Fruit fly (Drosophila melanogaster) S2 (cell line): Measurements from ENCODE around the gene CG42637.
"Not testable (repeated sequence)": the region's sequence is repeated elsewhere in the genome, so short reads cannot be mapped to it uniquely, and the experiment has no call there.

Experiments
- CG8478 ChIP-seq: fragments of >200 bp; optimal IDR thresholded peaks from 2 replicates; lab custom pipeline; 2018
- CTCF ChIP-seq, 2 experiments: fragments of >200 bp; optimal IDR thresholded peaks; 2 replicates each; lab custom pipeline; 2018

CG42637 gene

dm6 chr3L:19804908-19805307, 11.5 kb upstream of the CG42637 start, which contains the start of the genes TORIP and Ccdc58:
Gene TORIP (minus strand): TSS chr3L:19805080.
Gene Ccdc58 (plus strand): TSS chr3L:19805181.
- TF ChIP-seq CG8478 (lab: Kevin White, UChicago) (no peak), CTCF (optimal IDR thresholded peaks at IDR 0.05; lab: Kevin White, UChicago) (no peak)

dm6 chr3L:19801105-19801504, 7.7 kb upstream of the CG42637 start, which contains the start of gene CG14102:
Gene CG14102 (minus strand): TSS chr3L:19801291.
- TF ChIP-seq CG8478 (lab: Kevin White, UChicago) (no peak), CTCF (optimal IDR thresholded peaks at IDR 0.05; lab: Kevin White, UChicago) (no peak)

dm6 chr3L:19798978-19799377, 5.6 kb upstream of the CG42637 start, which contains the start of gene Ir76a:
Gene Ir76a (plus strand): TSS chr3L:19799278.
- TF ChIP-seq CG8478 (lab: Kevin White, UChicago) (no peak), CTCF (optimal IDR thresholded peaks at IDR 0.05; lab: Kevin White, UChicago) (no peak)

dm6 chr3L:19794203-19794802, 934 bp upstream of the CG42637 start:
- no peak for TF ChIP-seq CTCF (optimal IDR thresholded peaks at IDR 0.05; lab: Kevin White, UChicago)
- no peak for TF ChIP-seq CG8478 (lab: Kevin White, UChicago)

- TF ChIP-seq CG8478 (lab: Kevin White, UChicago): no peak
- TF ChIP-seq CTCF (optimal IDR thresholded peaks at IDR 0.05; lab: Kevin White, UChicago): no peak
These were observed 492 bp downstream of the CG42637 start for dm6 chr3L:19792717-19793437.

- peak in 1 of 2 experiments; percentile 9 for TF ChIP-seq CTCF (optimal IDR thresholded peaks at IDR 0.05; lab: Kevin White, UChicago)
- no peak for TF ChIP-seq CG8478 (lab: Kevin White, UChicago)
These were observed 1.7 kb downstream of the CG42637 start for dm6 chr3L:19791688-19792073.

- no peak for TF ChIP-seq CTCF (optimal IDR thresholded peaks at IDR 0.05; lab: Kevin White, UChicago)
- no peak for TF ChIP-seq CG8478 (lab: Kevin White, UChicago)
These were observed 2.3 kb downstream of the CG42637 start for dm6 chr3L:19790929-19791687.

- TF ChIP-seq CTCF (optimal IDR thresholded peaks at IDR 0.05; lab: Kevin White, UChicago): no peak
- no peak for TF ChIP-seq CG8478 (lab: Kevin White, UChicago)
These were observed 2.8 kb downstream of the CG42637 start for dm6 chr3L:19790564-19790928.

dm6 chr3L:19787632-19788031, 5.7 kb downstream of the CG42637 start:
- no peak for TF ChIP-seq CG8478 (lab: Kevin White, UChicago)

dm6 chr3L:19778530-19778929, 14.8 kb downstream of the CG42637 start:
- no peak for TF ChIP-seq CG8478 (lab: Kevin White, UChicago)
- TF ChIP-seq CTCF (optimal IDR thresholded peaks at IDR 0.05; lab: Kevin White, UChicago): no peak

dm6 chr3L:19777279-19777960, 15.9 kb downstream of the CG42637 start:
- TF ChIP-seq CTCF (optimal IDR thresholded peaks at IDR 0.05; lab: Kevin White, UChicago) (no peak), CG8478 (lab: Kevin White, UChicago) (no peak)

dm6 chr3L:19760109-19760508, 33.3 kb downstream of the CG42637 start, which contains the start of gene Vtld:
Gene Vtld (plus strand): TSS chr3L:19760409.
- TF ChIP-seq CG8478 (lab: Kevin White, UChicago); CTCF (optimal IDR thresholded peaks at IDR 0.05; lab: Kevin White, UChicago): not testable (repeated sequence)

- TF ChIP-seq CTCF (optimal IDR thresholded peaks at IDR 0.05; lab: Kevin White, UChicago); CG8478 (lab: Kevin White, UChicago): not testable (repeated sequence)
These were observed 43.7 kb downstream of the CG42637 start, which contains the start of gene CG42638 for dm6 chr3L:19749644-19750043. Gene CG42638 (minus strand): TSS chr3L:19749744.

- not testable (repeated sequence) for TF ChIP-seq CTCF (optimal IDR thresholded peaks at IDR 0.05; lab: Kevin White, UChicago); CG8478 (lab: Kevin White, UChicago)
These were observed 64.7 kb downstream of the CG42637 start, which contains the start of gene CG42529 for dm6 chr3L:19728694-19729093. Gene CG42529 (plus strand): TSS chr3L:19728994.
